Fruit fly (Drosophila melanogaster) whole organism, embryonic: ENCODE data around the gene Srr.
A peak's percentile ranks its signal among the peaks of the same experiment; 100 is the strongest.

Source experiments
- Aef1 ChIP-seq: fragments of 200-800 bp; sonication (Bioruptor generic); IDR thresholded peaks from 3 replicates; pipeline ENCODE4 v1.3.6; 2022; ENCODE audit warnings: missing biosample characterization, missing genetic modification characterization
- Atf-2 ChIP-seq: fragments of 200-800 bp; sonication (Bioruptor generic); optimal IDR thresholded peaks from 2 replicates; lab custom pipeline; 2016; ENCODE audit warnings: missing biosample characterization, missing genetic modification characterization
- Atf3 ChIP-seq: fragments of 200-800 bp; sonication (Bioruptor generic); optimal IDR thresholded peaks from 3 replicates; lab custom pipeline; 2016; ENCODE audit warnings: missing biosample characterization, missing genetic modification characterization
- B-H2 ChIP-seq: fragments of 200-800 bp; sonication (Bioruptor generic); optimal IDR thresholded peaks from 2 replicates; lab custom pipeline; 2018; ENCODE audit warnings: missing biosample characterization, mild to moderate bottlenecking, missing genetic modification characterization
- BtbVII ChIP-seq: fragments of 200-800 bp; sonication (Bioruptor generic); optimal IDR thresholded peaks from 3 replicates; lab custom pipeline; 2017; ENCODE audit warnings: missing biosample characterization, mild to moderate bottlenecking, missing genetic modification characterization
- CG10654 ChIP-seq: fragments of 200-800 bp; sonication (Bioruptor generic); optimal IDR thresholded peaks from 2 replicates; lab custom pipeline; 2016; ENCODE audit warnings: missing biosample characterization, missing genetic modification characterization
- CG11093 ChIP-seq: fragments of 200-800 bp; sonication (Bioruptor generic); IDR thresholded peaks from 3 replicates; pipeline ENCODE4 v1.3.6; 2022; ENCODE audit warnings: missing biosample characterization, missing genetic modification characterization
- CG11504 ChIP-seq: fragments of 200-800 bp; sonication (Bioruptor generic); optimal IDR thresholded peaks from 3 replicates; lab custom pipeline; 2019; ENCODE audit warnings: missing biosample characterization, mild to moderate bottlenecking, missing genetic modification characterization, moderate library complexity
- CG12942 ChIP-seq: fragments of 200-800 bp; sonication (Bioruptor generic); optimal IDR thresholded peaks from 3 replicates; lab custom pipeline; 2016; ENCODE audit warnings: missing biosample characterization, missing genetic modification characterization
- CG14014 ChIP-seq: fragments of 200-800 bp; sonication (Bioruptor generic); IDR thresholded peaks from 2 replicates; pipeline ENCODE4 v1.3.6; 2022; ENCODE audit warnings: missing biosample characterization, missing genetic modification characterization
- CG3726 ChIP-seq: fragments of 200-800 bp; sonication (Bioruptor generic); IDR thresholded peaks from 3 replicates; pipeline ENCODE4, ENCODE4 v1.3.6; 2022; ENCODE audit warnings: missing biosample characterization, missing genetic modification characterization
- CG3838 ChIP-seq: fragments of 200-800 bp; sonication (Bioruptor generic); optimal IDR thresholded peaks from 3 replicates; lab custom pipeline; 2016; ENCODE audit warnings: missing biosample characterization, missing genetic modification characterization
- CG5245 ChIP-seq: fragments of 200-800 bp; sonication (Bioruptor generic); optimal IDR thresholded peaks from 3 replicates; lab custom pipeline; 2016; ENCODE audit warnings: missing biosample characterization, missing genetic modification characterization
- CG9727 ChIP-seq: fragments of 200-800 bp; sonication (Bioruptor generic); optimal IDR thresholded peaks from 3 replicates; lab custom pipeline; 2017; ENCODE audit warnings: missing biosample characterization, mild to moderate bottlenecking, missing genetic modification characterization
- CHES-1-like ChIP-seq: fragments of 200-800 bp; sonication (Bioruptor generic); optimal IDR thresholded peaks from 2 replicates; lab custom pipeline; 2016; ENCODE audit warnings: missing biosample characterization, missing genetic modification characterization
- D19A ChIP-seq: fragments of 200-800 bp; optimal IDR thresholded peaks from 3 replicates; lab custom pipeline; 2019; ENCODE audit warnings: missing biosample characterization, mild to moderate bottlenecking, missing genetic modification characterization, moderate library complexity
- Dad ChIP-seq: fragments of 200-800 bp; sonication (Bioruptor generic); optimal IDR thresholded peaks from 3 replicates; lab custom pipeline; 2016; ENCODE audit warnings: missing biosample characterization, missing genetic modification characterization
- Dll ChIP-seq: fragments of 200-800 bp; sonication (Bioruptor generic); IDR thresholded peaks from 4 replicates; pipeline ENCODE4 v1.3.6; 2022; ENCODE audit warnings: missing biosample characterization, missing genetic modification characterization; ENCODE audit not compliant: partially characterized antibody
- Doc2 ChIP-seq: fragments of 200-800 bp; sonication (Bioruptor generic); IDR thresholded peaks from 2 replicates; pipeline ENCODE4 v1.3.6; 2022; ENCODE audit warnings: missing biosample characterization, missing genetic modification characterization
- Elba2 ChIP-seq: fragments of 200-800 bp; sonication (Bioruptor generic); optimal IDR thresholded peaks from 3 replicates; lab custom pipeline; 2016; ENCODE audit warnings: missing biosample characterization, missing genetic modification characterization
- GATAe ChIP-seq: fragments of 200-800 bp; sonication (Bioruptor generic); conservative IDR thresholded peaks from 2 replicates; pipeline ENCODE4 v1.3.6; 2022; ENCODE audit warnings: missing biosample characterization, missing genetic modification characterization
- Lpt ChIP-seq: fragments of >200 bp; optimal IDR thresholded peaks from 2 replicates; lab custom pipeline; 2018; ENCODE audit warnings: missing biosample characterization, missing genetic modification characterization
- Max ChIP-seq: fragments of 200-800 bp; sonication (Bioruptor generic); optimal IDR thresholded peaks from 2 replicates; lab custom pipeline; 2016; ENCODE audit warnings: missing biosample characterization, mild to moderate bottlenecking, missing genetic modification characterization
- Nf-YB ChIP-seq: fragments of 200-800 bp; sonication (Bioruptor generic); optimal IDR thresholded peaks from 3 replicates; lab custom pipeline; 2019; ENCODE audit warnings: missing biosample characterization, mild to moderate bottlenecking, missing genetic modification characterization, moderate library complexity
- Optix ChIP-seq: fragments of 200-800 bp; sonication (Bioruptor generic); IDR thresholded peaks from 3 replicates; pipeline ENCODE4 v1.3.6; 2022; ENCODE audit warnings: missing biosample characterization, missing genetic modification characterization
- Scr ChIP-seq: fragments of 200-800 bp; sonication (Bioruptor generic); IDR thresholded peaks from 2 replicates; pipeline ENCODE4 v1.3.6; 2022; ENCODE audit warnings: missing biosample characterization, missing genetic modification characterization; ENCODE audit not compliant: partially characterized antibody
- Sox100B ChIP-seq: fragments of 200-800 bp; sonication (Bioruptor generic); optimal IDR thresholded peaks from 3 replicates; lab custom pipeline; 2018; ENCODE audit warnings: missing biosample characterization, mild to moderate bottlenecking, missing genetic modification characterization
- Ssrp ChIP-seq: fragments of 200-800 bp; sonication (Bioruptor generic); optimal IDR thresholded peaks from 2 replicates; lab custom pipeline; 2018; ENCODE audit warnings: missing biosample characterization, mild to moderate bottlenecking, missing genetic modification characterization, moderate library complexity
- aop ChIP-seq: fragments of 200-800 bp; sonication (Bioruptor generic); IDR thresholded peaks from 2 replicates; pipeline ENCODE4 v1.3.6; 2022; ENCODE audit warnings: missing biosample characterization, missing genetic modification characterization
- ash1 ChIP-seq: fragments of 200-800 bp; sonication (Bioruptor generic); optimal IDR thresholded peaks from 2 replicates; lab custom pipeline; 2018; ENCODE audit warnings: missing biosample characterization, mild to moderate bottlenecking, missing genetic modification characterization
- bab2 ChIP-seq: fragments of 200-800 bp; sonication (Bioruptor generic); optimal IDR thresholded peaks from 2 replicates; lab custom pipeline; 2016; ENCODE audit warnings: missing biosample characterization, missing genetic modification characterization
- chn ChIP-seq: fragments of 200-800 bp; sonication (Bioruptor generic); optimal IDR thresholded peaks from 2 replicates; lab custom pipeline; 2016; ENCODE audit warnings: missing biosample characterization, missing genetic modification characterization
- ems ChIP-seq: fragments of 200-800 bp; sonication (Bioruptor generic); optimal IDR thresholded peaks from 3 replicates; lab custom pipeline; 2016; ENCODE audit warnings: missing biosample characterization, missing genetic modification characterization
- fu2 ChIP-seq: fragments of 200-800 bp; sonication (Bioruptor generic); optimal IDR thresholded peaks from 2 replicates; lab custom pipeline; 2016; ENCODE audit warnings: missing biosample characterization, missing genetic modification characterization
- grau ChIP-seq: fragments of 200-800 bp; optimal IDR thresholded peaks from 3 replicates; lab custom pipeline; 2019; ENCODE audit warnings: missing biosample characterization, mild to moderate bottlenecking, missing genetic modification characterization, moderate library complexity
- gt ChIP-seq: fragments of 200-800 bp; sonication (Bioruptor generic); IDR thresholded peaks from 2 replicates; pipeline ENCODE4 v1.3.6; 2022; ENCODE audit warnings: missing biosample characterization, missing genetic modification characterization
- insv ChIP-seq, 2 experiments: fragments of 200-800 bp; sonication (Bioruptor generic); optimal IDR thresholded peaks; 3 replicates each; lab custom pipeline; 2016 to 2018; ENCODE audit warnings: missing biosample characterization in 2 of 2, missing genetic modification characterization in 2 of 2
- kni ChIP-seq: fragments of 200-800 bp; sonication (Bioruptor generic); optimal IDR thresholded peaks from 3 replicates; lab custom pipeline; 2017; ENCODE audit warnings: mild to moderate bottlenecking, missing biosample characterization, missing genetic modification reagents, missing genetic modification characterization
- luna ChIP-seq: fragments of 200-800 bp; sonication (Bioruptor generic); optimal IDR thresholded peaks from 2 replicates; lab custom pipeline; 2016; ENCODE audit warnings: missing biosample characterization, missing genetic modification characterization
- nau ChIP-seq: fragments of 200-800 bp; sonication (Bioruptor generic); optimal IDR thresholded peaks from 3 replicates; lab custom pipeline; 2017; ENCODE audit warnings: missing biosample characterization, mild to moderate bottlenecking, missing genetic modification characterization, missing genetic modification reagents
- nerfin-1 ChIP-seq: fragments of 200-800 bp; sonication (Bioruptor generic); optimal IDR thresholded peaks from 3 replicates; lab custom pipeline; 2019; ENCODE audit warnings: missing biosample characterization, mild to moderate bottlenecking, missing genetic modification characterization, moderate library complexity
- nerfin-2 ChIP-seq: fragments of 200-800 bp; sonication (Bioruptor generic); IDR thresholded peaks from 2 replicates; pipeline ENCODE4 v1.3.6; 2022; ENCODE audit warnings: missing biosample characterization, missing genetic modification characterization; ENCODE audit not compliant: partially characterized antibody
- pan ChIP-seq, 4 experiments: fragments of >200 bp in 3 of 4; fragments of 200-800 bp in 1 of 4; sonication (Bioruptor generic) in 1 of 4; optimal IDR thresholded peaks in 3 of 4; IDR thresholded peaks in 1 of 4; 2 replicates each; pipeline versions ENCODE4 v1.3.6 to Lab custom; 2017 to 2022; ENCODE audit warnings: missing biosample characterization in 2 of 4, missing genetic modification characterization in 2 of 4, mixed read lengths in 1 of 4
- prd ChIP-seq, 3 experiments: fragments of >200 bp in 2 of 3; fragments of 200-800 bp in 1 of 3; sonication (Bioruptor generic) in 1 of 3; optimal IDR thresholded peaks in 2 of 3; IDR thresholded peaks in 1 of 3; 2 replicates in 2 of 3; 3 replicates in 1 of 3; pipeline versions ENCODE4 v1.3.6 to Lab custom; 2017 to 2022; ENCODE audit warnings: missing biosample characterization in 1 of 3, missing genetic modification characterization in 1 of 3
- psq ChIP-seq: fragments of 200-800 bp; sonication (Bioruptor generic); optimal IDR thresholded peaks from 2 replicates; lab custom pipeline; 2017; ENCODE audit warnings: missing biosample characterization, missing genetic modification characterization
- scrt ChIP-seq: fragments of 200-800 bp; sonication (Bioruptor generic); optimal IDR thresholded peaks from 2 replicates; lab custom pipeline; 2018; ENCODE audit warnings: missing biosample characterization, mild to moderate bottlenecking, missing genetic modification characterization, moderate library complexity
- slbo ChIP-seq: fragments of 200-800 bp; sonication (Bioruptor generic); IDR thresholded peaks from 2 replicates; pipeline ENCODE4 v1.3.6; 2022; ENCODE audit warnings: missing biosample characterization, missing genetic modification characterization
- stwl ChIP-seq: fragments of 200-800 bp; sonication (Bioruptor generic); optimal IDR thresholded peaks from 3 replicates; lab custom pipeline; 2018; ENCODE audit warnings: missing biosample characterization, mild to moderate bottlenecking, missing genetic modification characterization, moderate library complexity
- tna ChIP-seq: fragments of 200-800 bp; sonication (Bioruptor generic); IDR thresholded peaks from 2 replicates; pipeline ENCODE4 v1.3.6; 2022; ENCODE audit warnings: missing biosample characterization, missing genetic modification characterization; ENCODE audit not compliant: partially characterized antibody
- zen2 ChIP-seq: fragments of 200-800 bp; sonication (Bioruptor generic); IDR thresholded peaks from 3 replicates; pipeline ENCODE4 v1.3.6; 2022; ENCODE audit warnings: missing biosample characterization, missing genetic modification characterization; ENCODE audit not compliant: partially characterized antibody

Srr gene

dm6 chr3R:9404104-9404512 lies 38.9 kb downstream of the Srr start, which contains the start of the genes CG9356, BBIP1 and CG8135 (continued):
- TF ChIP-seq Scr (GFP tag; lab: Robert Waterston, UW) (peak; percentile 50), Max (GFP tag; lab: Kevin White, UChicago) (peak; percentile 70), zen2 (GFP tag; lab: Robert Waterston, UW) (no peak), CG3726 (GFP tag; lab: Robert Waterston, UW) (no peak), Sox100B (GFP tag; lab: Kevin White, UChicago) (no peak), CG10654 (GFP tag; lab: Kevin White, UChicago) (peak; percentile 78), CHES-1-like (GFP tag; lab: Kevin White, UChicago) (peak; percentile 88), pan (optimal IDR thresholded peaks at IDR 0.05; lab: Kevin White, UChicago) (no peak), pan (GFP tag; optimal IDR thresholded peaks at IDR 0.05 in 1 of 2, IDR thresholded peaks at IDR 0.05 in 1 of 2) (peak in 1 of 2 experiments; percentile 80), GATAe (no peak), Dad (GFP tag; lab: Kevin White, UChicago) (peak; percentile 81), ems (GFP tag; lab: Kevin White, UChicago) (peak; percentile 80), Elba2 (peak; percentile 84), CG5245 (peak; percentile 58), BtbVII (GFP tag; lab: Kevin White, UChicago) (peak; percentile 2), grau (peak; percentile 66), CG14014 (no peak), CG12942 (GFP tag; lab: Kevin White, UChicago) (peak; percentile 82), Aef1 (GFP tag; lab: Robert Waterston, UW) (peak; percentile 53; the same call in 2 of the 3 replicates), Dll (peak; percentile 63; the same call in 3 of the 4 replicates), scrt (no peak), kni (peak; percentile 82), nau (GFP tag; lab: Kevin White, UChicago) (no peak), aop (no peak), bab2 (GFP tag; lab: Kevin White, UChicago) (peak; percentile 84), CG9727 (peak; percentile 76), Optix (GFP tag; lab: Robert Waterston, UW) (peak; percentile 41; the same call in 1 of the 3 replicates), gt (GFP tag; lab: Robert Waterston, UW) (no peak), nerfin-2 (GFP tag; lab: Robert Waterston, UW) (no peak), tna (GFP tag; lab: Robert Waterston, UW) (no peak), Doc2 (GFP tag; lab: Robert Waterston, UW) (no peak), Lpt (GFP tag; lab: Kevin White, UChicago) (no peak), Nf-YB (GFP tag; lab: Kevin White, UChicago) (peak; percentile 61), Atf-2 (GFP tag; lab: Kevin White, UChicago) (peak; percentile 57), CG3838 (GFP tag; lab: Kevin White, UChicago) (peak; percentile 45), slbo (GFP tag; lab: Robert Waterston, UW) (peak; percentile 72), prd (optimal IDR thresholded peaks at IDR 0.05; lab: Kevin White, UChicago) (no peak), prd (GFP tag; IDR thresholded peaks at IDR 0.05; lab: Robert Waterston, UW) (peak; percentile 83), CG11093 (no peak), Ssrp (tag; lab: Kevin White, UChicago) (peak; percentile 45), Atf3 (GFP tag; lab: Kevin White, UChicago) (peak; percentile 63), chn (GFP tag; lab: Kevin White, UChicago) (peak; percentile 90), psq (GFP tag; lab: Kevin White, UChicago) (peak; percentile 59), luna (GFP tag; lab: Kevin White, UChicago) (peak; percentile 39), nerfin-1 (peak; percentile 54), B-H2 (GFP tag; lab: Kevin White, UChicago) (peak; percentile 74), CG11504 (no peak), fu2 (peak; percentile 71), D19A (tag; lab: Kevin White, UChicago) (no peak), insv (GFP tag; optimal IDR thresholded peaks at IDR 0.05; lab: Kevin White, UChicago) (peak in 1 of 2 experiments; percentile 34), ash1 (GFP tag; lab: Kevin White, UChicago) (no peak), stwl (tag; lab: Kevin White, UChicago) (peak; percentile 92)
